Worm (Caenorhabditis elegans) whole organism, young adult: ENCODE results near the gene C25F6.6.

Source experiments
- C06A6.2 ChIP-seq: fragments of 200-800 bp; sonication (Bioruptor generic); conservative IDR thresholded peaks from 2 replicates; pipeline ENCODE4 v1.3.6; 2022; ENCODE audit warnings: missing genetic modification characterization, missing compliant biosample characterization
- D2030.7 ChIP-seq: fragments of 200-800 bp; sonication (Bioruptor generic); IDR thresholded peaks from 2 replicates; pipeline ENCODE4 v1.3.6; 2022; ENCODE audit warnings: missing genetic modification reagents, missing genetic modification characterization, missing compliant biosample characterization
- F22D6.2 ChIP-seq: sonication (generic microtip); optimal IDR thresholded peaks from 2 replicates; lab custom pipeline; 2016; ENCODE audit warnings: mild to moderate bottlenecking, missing genetic modification characterization, missing compliant biosample characterization
- F33H1.4 ChIP-seq: fragments of 200-800 bp; sonication (Bioruptor generic); IDR thresholded peaks from 2 replicates; pipeline ENCODE4 v1.3.6; 2022; ENCODE audit warnings: missing genetic modification reagents, missing genetic modification characterization, missing compliant biosample characterization
- F37B4.10 ChIP-seq: fragments of 200-800 bp; sonication (Bioruptor generic); IDR thresholded peaks from 2 replicates; pipeline ENCODE4 v1.3.6; 2022; ENCODE audit warnings: missing genetic modification characterization, missing compliant biosample characterization
- F49E8.2 ChIP-seq: sonication (generic microtip); optimal IDR thresholded peaks from 3 replicates; lab custom pipeline; 2017; ENCODE audit warnings: missing genetic modification characterization, mild to moderate bottlenecking, missing compliant biosample characterization, antibody characterized with exemption, moderate library complexity; ENCODE audit not compliant: insufficient read depth
- F52B5.7 ChIP-seq: sonication (generic microtip); optimal IDR thresholded peaks from 2 replicates; lab custom pipeline; 2016; ENCODE audit warnings: mild to moderate bottlenecking, missing genetic modification characterization, missing compliant biosample characterization
- F57A8.1 ChIP-seq: fragments of 200-800 bp; sonication (Bioruptor generic); optimal IDR thresholded peaks from 2 replicates; lab custom pipeline; 2018; ENCODE audit warnings: mild to moderate bottlenecking, missing genetic modification characterization, moderate library complexity, missing compliant biosample characterization
- F57C9.4 ChIP-seq: sonication (generic microtip); optimal IDR thresholded peaks from 2 replicates; lab custom pipeline; 2017; ENCODE audit warnings: mild to moderate bottlenecking, missing genetic modification characterization, missing compliant biosample characterization
- K11D2.4 ChIP-seq: fragments of 200-800 bp; sonication (Bioruptor generic); IDR thresholded peaks from 2 replicates; pipeline ENCODE4 v1.3.6; 2022; ENCODE audit warnings: missing genetic modification reagents, missing genetic modification characterization, missing compliant biosample characterization
- T07F8.4 ChIP-seq: sonication (generic microtip); optimal IDR thresholded peaks from 2 replicates; lab custom pipeline; 2016; ENCODE audit warnings: mild to moderate bottlenecking, missing genetic modification characterization, moderate library complexity, missing compliant biosample characterization
- Y53F4B.3 ChIP-seq: fragments of 200-800 bp; sonication (Bioruptor generic); IDR thresholded peaks from 2 replicates; pipeline ENCODE4 v1.3.6; 2022; ENCODE audit warnings: missing genetic modification reagents, missing genetic modification characterization, missing compliant biosample characterization
- Y67H2A.10 ChIP-seq: fragments of 200-800 bp; sonication (Bioruptor generic); conservative IDR thresholded peaks from 2 replicates; pipeline ENCODE4 v1.3.6; 2022; ENCODE audit warnings: missing genetic modification reagents, missing genetic modification characterization, missing compliant biosample characterization
- ama-1 ChIP-seq, 3 experiments: fragments of 150-350 bp in 1 of 3; sonication (generic microtip) in 2 of 3; optimal IDR thresholded peaks; 2 replicates each; lab custom pipeline; 2014 to 2018; ENCODE audit warnings: missing biosample characterization in 2 of 3, missing genetic modification characterization in 2 of 3, missing genetic modification reagents in 2 of 3
- atf-7 ChIP-seq: sonication (generic microtip); optimal IDR thresholded peaks from 2 replicates; lab custom pipeline; 2017; ENCODE audit warnings: mild to moderate bottlenecking, missing genetic modification characterization, missing compliant biosample characterization
- athp-1 ChIP-seq: sonication (generic microtip); optimal IDR thresholded peaks from 2 replicates; lab custom pipeline; 2017; ENCODE audit warnings: mild to moderate bottlenecking, missing genetic modification characterization, missing compliant biosample characterization
- attf-6 ChIP-seq: fragments of 200-800 bp; sonication (Bioruptor generic); IDR thresholded peaks from 2 replicates; pipeline ENCODE4 v1.3.6; 2022; ENCODE audit warnings: missing genetic modification reagents, missing genetic modification characterization, missing compliant biosample characterization
- bed-1 ChIP-seq: fragments of 200-800 bp; sonication (Bioruptor generic); IDR thresholded peaks from 2 replicates; pipeline ENCODE4 v1.3.6; 2022; ENCODE audit warnings: missing genetic modification reagents, missing genetic modification characterization, missing compliant biosample characterization
- ceh-27 ChIP-seq: fragments of 200-800 bp; sonication (Bioruptor generic); optimal IDR thresholded peaks from 2 replicates; lab custom pipeline; 2018; ENCODE audit warnings: mild to moderate bottlenecking, missing genetic modification characterization, moderate library complexity, missing compliant biosample characterization
- die-1 ChIP-seq: sonication (generic microtip); optimal IDR thresholded peaks from 2 replicates; lab custom pipeline; 2016; ENCODE audit warnings: missing genotype, mild to moderate bottlenecking, missing genetic modification characterization, missing compliant biosample characterization
- ekl-4 ChIP-seq: fragments of 200-800 bp; sonication (Bioruptor generic); IDR thresholded peaks from 2 replicates; pipeline ENCODE4 v1.3.6; 2022; ENCODE audit warnings: missing genetic modification reagents, missing genetic modification characterization, missing compliant biosample characterization
- fkh-3 ChIP-seq: sonication (generic microtip); optimal IDR thresholded peaks from 2 replicates; lab custom pipeline; 2016; ENCODE audit warnings: mild to moderate bottlenecking, missing genetic modification characterization, missing compliant biosample characterization
- hmg-20 ChIP-seq: fragments of 200-800 bp; sonication (Bioruptor generic); IDR thresholded peaks from 2 replicates; pipeline ENCODE4 v1.3.6; 2022; ENCODE audit warnings: missing genetic modification reagents, missing genetic modification characterization, missing compliant biosample characterization
- hsf-1 ChIP-seq: fragments of 200-800 bp; sonication (Bioruptor generic); IDR thresholded peaks from 2 replicates; pipeline ENCODE4 v1.3.6; 2022; ENCODE audit warnings: missing genetic modification reagents, missing genetic modification characterization, missing compliant biosample characterization
- lin-26 ChIP-seq: fragments of 200-800 bp; sonication (Bioruptor generic); IDR thresholded peaks from 2 replicates; pipeline ENCODE4 v1.3.6; 2022; ENCODE audit warnings: missing genetic modification reagents, missing genetic modification characterization, missing compliant biosample characterization
- lin-40 ChIP-seq: sonication (generic microtip); optimal IDR thresholded peaks from 2 replicates; lab custom pipeline; 2016; ENCODE audit warnings: missing genetic modification characterization, mild to moderate bottlenecking, missing compliant biosample characterization, missing genotype, missing genetic modification reagents
- lin-54 ChIP-seq: fragments of 200-800 bp; sonication (Bioruptor generic); optimal IDR thresholded peaks from 2 replicates; lab custom pipeline; 2018; ENCODE audit warnings: mild to moderate bottlenecking, missing genetic modification characterization, missing compliant biosample characterization
- lir-1 ChIP-seq: fragments of 200-800 bp; sonication (Bioruptor generic); conservative IDR thresholded peaks from 2 replicates; pipeline ENCODE4 v1.3.6; 2022; ENCODE audit warnings: missing genetic modification reagents, missing genetic modification characterization, missing compliant biosample characterization
- madf-6 ChIP-seq: fragments of 200-800 bp; sonication (Bioruptor generic); IDR thresholded peaks from 2 replicates; pipeline ENCODE4 v1.3.6; 2022; ENCODE audit warnings: missing genetic modification reagents, missing genetic modification characterization, missing compliant biosample characterization
- mes-4 ChIP-seq: sonication (generic microtip); optimal IDR thresholded peaks from 2 replicates; lab custom pipeline; 2016; ENCODE audit warnings: missing genotype, missing genetic modification characterization, missing compliant biosample characterization
- mxl-1 ChIP-seq: sonication (generic microtip); optimal IDR thresholded peaks from 2 replicates; lab custom pipeline; 2016; ENCODE audit warnings: missing genetic modification characterization, missing compliant biosample characterization
- nfya-1 ChIP-seq: sonication (generic microtip); optimal IDR thresholded peaks from 2 replicates; lab custom pipeline; 2017; ENCODE audit warnings: antibody characterized with exemption, missing compliant biosample characterization, missing genetic modification characterization, borderline replicate concordance; ENCODE audit not compliant: insufficient read depth
- nfyb-1 ChIP-seq: fragments of 200-800 bp; sonication (Bioruptor generic); IDR thresholded peaks from 2 replicates; pipeline ENCODE4 v1.3.6; 2022; ENCODE audit warnings: missing genetic modification reagents, missing genetic modification characterization, missing compliant biosample characterization
- nhr-179 ChIP-seq: sonication (generic microtip); optimal IDR thresholded peaks from 2 replicates; lab custom pipeline; 2016; ENCODE audit warnings: mild to moderate bottlenecking, missing genetic modification characterization, missing compliant biosample characterization
- pbrm-1 ChIP-seq: fragments of 200-800 bp; sonication (Bioruptor generic); IDR thresholded peaks from 2 replicates; pipeline ENCODE4 v1.3.6; 2022; ENCODE audit warnings: missing genetic modification reagents, missing genetic modification characterization, missing compliant biosample characterization
- rec-8 ChIP-seq, 2 experiments: sonication (generic microtip); optimal IDR thresholded peaks; 2 replicates each; lab custom pipeline; 2016; ENCODE audit warnings: mild to moderate bottlenecking in 2 of 2, missing genetic modification characterization in 2 of 2, missing genetic modification reagents in 2 of 2, missing genotype in 2 of 2, missing biosample characterization in 1 of 2, missing compliant biosample characterization in 1 of 2, moderate library complexity in 1 of 2
- repo-1 ChIP-seq: sonication (generic microtip); optimal IDR thresholded peaks from 2 replicates; lab custom pipeline; 2017; ENCODE audit warnings: mild to moderate bottlenecking, missing genetic modification characterization, missing compliant biosample characterization
- rpc-1 ChIP-seq, 2 experiments: fragments of 150-350 bp in 1 of 2; sonication (generic microtip) in 1 of 2; optimal IDR thresholded peaks; 2 replicates each; lab custom pipeline; 2014 to 2018; ENCODE audit warnings: missing biosample characterization in 1 of 2, missing genetic modification characterization in 1 of 2, missing genetic modification reagents in 1 of 2, missing genotype in 1 of 2
- snpc-1.1 ChIP-seq: sonication (generic microtip); optimal IDR thresholded peaks from 2 replicates; lab custom pipeline; 2017; ENCODE audit warnings: missing genetic modification characterization, mild to moderate bottlenecking, missing compliant biosample characterization, antibody characterized with exemption, moderate library complexity, missing genotype, missing genetic modification reagents; ENCODE audit not compliant: insufficient read depth
- snpc-3.4 ChIP-seq: sonication (generic microtip); optimal IDR thresholded peaks from 2 replicates; lab custom pipeline; 2017; ENCODE audit warnings: missing genetic modification characterization, mild to moderate bottlenecking, missing compliant biosample characterization, antibody characterized with exemption, moderate library complexity, missing genotype, missing genetic modification reagents
- snpc-4 ChIP-seq, 5 experiments: fragments of 150-350 bp in 1 of 5; sonication (generic microtip) in 4 of 5; optimal IDR thresholded peaks; 2 replicates each; lab custom pipeline; 2014 to 2018; ENCODE audit warnings: missing genetic modification characterization in 5 of 5, missing biosample characterization in 3 of 5, antibody characterized with exemption in 2 of 5, mild to moderate bottlenecking in 2 of 5, missing compliant biosample characterization in 2 of 5, missing genotype in 2 of 5, moderate library complexity in 2 of 5, missing genetic modification reagents in 1 of 5
- tbp1 ChIP-seq: fragments of 200-800 bp; sonication (Bioruptor generic); optimal IDR thresholded peaks from 2 replicates; lab custom pipeline; 2018; ENCODE audit warnings: mild to moderate bottlenecking, missing genetic modification characterization, missing compliant biosample characterization
- xnd-1 ChIP-seq: sonication (generic microtip); optimal IDR thresholded peaks from 2 replicates; lab custom pipeline; 2016; ENCODE audit warnings: missing genotype, missing genetic modification reagents, missing genetic modification characterization, missing compliant biosample characterization
- ztf-22 ChIP-seq: fragments of 200-800 bp; sonication (Bioruptor generic); optimal IDR thresholded peaks from 2 replicates; lab custom pipeline; 2018; ENCODE audit warnings: mild to moderate bottlenecking, missing genetic modification characterization, moderate library complexity, missing compliant biosample characterization
- ztf-26 ChIP-seq: sonication (generic microtip); optimal IDR thresholded peaks from 2 replicates; lab custom pipeline; 2017; ENCODE audit warnings: missing genetic modification characterization, missing compliant biosample characterization
- ztf-28 ChIP-seq: fragments of 200-800 bp; sonication (Bioruptor generic); IDR thresholded peaks from 2 replicates; pipeline ENCODE4 v1.3.6; 2022; ENCODE audit warnings: missing genetic modification reagents, missing genetic modification characterization, missing compliant biosample characterization

The C25F6.6 gene

ce11 chrX:5450773-5451447 lies at the start of gene C25F6.6 (continued):
- TF ChIP-seq lir-1 (GFP tag; lab: Robert Waterston, UW): no peak
- TF ChIP-seq hmg-20: no peak
- TF ChIP-seq nfyb-1 (GFP tag; lab: Robert Waterston, UW): no peak
- peak; percentile 66 for TF ChIP-seq snpc-4 (GFP tag; optimal IDR thresholded peaks at IDR 0.05; lab: Kevin White, UChicago)
- peak in 3 of 4 experiments; percentile 9 to 78 (median 17) for TF ChIP-seq snpc-4 (tag; optimal IDR thresholded peaks at IDR 0.05; lab: Kevin White, UChicago)
- no peak for TF ChIP-seq F22D6.2 (tag; lab: Kevin White, UChicago)
- TF ChIP-seq nfya-1 (tag; lab: Kevin White, UChicago): no peak
- TF ChIP-seq F37B4.10: no peak
- no peak for TF ChIP-seq F33H1.4
- no peak for TF ChIP-seq K11D2.4
- no peak for TF ChIP-seq atf-7 (tag; lab: Kevin White, UChicago)
- TF ChIP-seq ztf-26 (tag; lab: Kevin White, UChicago): no peak
- TF ChIP-seq mxl-1 (tag; lab: Kevin White, UChicago): peak; percentile 76
- TF ChIP-seq attf-6 (GFP tag; lab: Robert Waterston, UW): 0 out of 2 replicates have a peak, but pooled peaks have one; percentile 17
- no peak for TF ChIP-seq hsf-1 (GFP tag; lab: Robert Waterston, UW)
- no peak; the same call in none of the 2 replicates for TF ChIP-seq D2030.7 (GFP tag; lab: Robert Waterston, UW)
- no peak for TF ChIP-seq F52B5.7 (tag; lab: Kevin White, UChicago)
- TF ChIP-seq F57A8.1 (GFP tag; lab: Kevin White, UChicago): no peak
- no peak for TF ChIP-seq F57C9.4
- peak; percentile 83 for TF ChIP-seq pbrm-1 (GFP tag; lab: Robert Waterston, UW)
- no peak for TF ChIP-seq snpc-1.1 (tag; lab: Kevin White, UChicago)
- no peak for TF ChIP-seq mes-4
- peak; percentile 65 for TF ChIP-seq snpc-3.4 (tag; lab: Kevin White, UChicago)
- no peak for TF ChIP-seq Y67H2A.10 (GFP tag; lab: Robert Waterston, UW)
- TF ChIP-seq C06A6.2 (GFP tag; lab: Robert Waterston, UW): no peak
- no peak for TF ChIP-seq lin-40 (tag; lab: Kevin White, UChicago)
- no peak for TF ChIP-seq ama-1 (optimal IDR thresholded peaks at IDR 0.05; lab: Kevin White, UChicago)
- peak in 1 of 2 experiments; percentile 58 for TF ChIP-seq ama-1 (GFP tag; optimal IDR thresholded peaks at IDR 0.05; lab: Kevin White, UChicago)
- no peak for TF ChIP-seq ztf-22 (GFP tag; lab: Kevin White, UChicago)
- no peak for TF ChIP-seq fkh-3
- TF ChIP-seq rec-8 (tag; optimal IDR thresholded peaks at IDR 0.05; lab: Kevin White, UChicago): peak in 1 of 2 experiments; percentile 59
- TF ChIP-seq Y53F4B.3 (GFP tag; lab: Robert Waterston, UW): no peak
- no peak for TF ChIP-seq repo-1 (tag; lab: Kevin White, UChicago)
- TF ChIP-seq ztf-28 (GFP tag; lab: Robert Waterston, UW): no peak
- TF ChIP-seq ceh-27: no peak
- TF ChIP-seq nhr-179 (tag; lab: Kevin White, UChicago): no peak
- TF ChIP-seq madf-6: no peak
- peak; percentile 91 for TF ChIP-seq lin-26 (GFP tag; lab: Robert Waterston, UW)
- TF ChIP-seq athp-1: no peak
- peak; percentile 55 for TF ChIP-seq die-1 (tag; lab: Kevin White, UChicago)
- TF ChIP-seq F49E8.2 (tag; lab: Kevin White, UChicago): no peak
- peak; percentile 91 for TF ChIP-seq tbp1 (GFP tag; lab: Kevin White, UChicago)
- no peak for TF ChIP-seq bed-1
- TF ChIP-seq ekl-4: no peak
- no peak for TF ChIP-seq xnd-1 (tag; lab: Kevin White, UChicago)
- no peak for TF ChIP-seq lin-54 (GFP tag; lab: Kevin White, UChicago)
- TF ChIP-seq rpc-1 (optimal IDR thresholded peaks at IDR 0.05; lab: Kevin White, UChicago): peak; percentile 66
- TF ChIP-seq rpc-1 (tag; optimal IDR thresholded peaks at IDR 0.05; lab: Kevin White, UChicago): peak; percentile 90
- TF ChIP-seq T07F8.4: peak; percentile 8
